Worm (Caenorhabditis elegans) whole organism, L4 larva: ENCODE measurements around the gene F21D5.5.

Source experiments
- F49E8.2 ChIP-seq: sonication (generic microtip); optimal IDR thresholded peaks from 2 replicates; lab custom pipeline; 2016; ENCODE audit warnings: missing compliant biosample characterization, mild to moderate bottlenecking, missing genetic modification characterization, borderline replicate concordance
- R02D3.7 ChIP-seq: fragments of 150-350 bp; sonication (generic microtip); optimal IDR thresholded peaks from 3 replicates; lab custom pipeline; 2014; ENCODE audit warnings: missing biosample characterization, missing genetic modification characterization
- T20F7.1 ChIP-seq: fragments of 200-800 bp; sonication (Bioruptor generic); optimal IDR thresholded peaks from 2 replicates; lab custom pipeline; 2018; ENCODE audit warnings: mild to moderate bottlenecking, missing genetic modification characterization, missing compliant biosample characterization
- Y105C5A.15 ChIP-seq: fragments of 200-800 bp; sonication (Bioruptor generic); IDR thresholded peaks from 2 replicates; pipeline ENCODE4 v1.3.6; 2022; ENCODE audit warnings: missing genetic modification characterization, missing compliant biosample characterization
- Y75B8A.6 ChIP-seq: fragments of 200-800 bp; sonication (Bioruptor generic); IDR thresholded peaks from 2 replicates; pipeline ENCODE4 v1.3.6; 2022; ENCODE audit warnings: missing genetic modification reagents, missing genetic modification characterization, missing compliant biosample characterization
- ZK546.5 ChIP-seq, 2 experiments: sonication (generic microtip); optimal IDR thresholded peaks; 2 replicates each; lab custom pipeline; 2017; ENCODE audit warnings: missing biosample characterization in 2 of 2, missing genetic modification characterization in 2 of 2
- ama-1 ChIP-seq: fragments of 150-350 bp; optimal IDR thresholded peaks from 2 replicates; lab custom pipeline; 2014; ENCODE audit warnings: inconsistent platforms, mixed read lengths
- arid-1 ChIP-seq: fragments of 200-800 bp; sonication (Bioruptor generic); conservative IDR thresholded peaks from 2 replicates; pipeline ENCODE4 v1.3.6; 2022; ENCODE audit warnings: missing genetic modification reagents, missing genetic modification characterization, missing compliant biosample characterization
- attf-4 ChIP-seq: sonication (generic microtip); optimal IDR thresholded peaks from 3 replicates; lab custom pipeline; 2017; ENCODE audit warnings: missing biosample characterization, missing genetic modification characterization
- ceh-20 ChIP-seq: fragments of 200-800 bp; sonication (Bioruptor generic); IDR thresholded peaks from 2 replicates; pipeline ENCODE4 v1.3.6; 2022; ENCODE audit warnings: missing genetic modification reagents, missing genetic modification characterization, missing compliant biosample characterization
- ceh-28 ChIP-seq: fragments of 150-350 bp; optimal IDR thresholded peaks from 2 replicates; lab custom pipeline; 2014; ENCODE audit warnings: missing biosample characterization, missing genetic modification reagents, missing genetic modification characterization
- ceh-44 ChIP-seq: fragments of 200-800 bp; sonication (Bioruptor generic); IDR thresholded peaks from 2 replicates; pipeline ENCODE4 v1.3.6; 2022; ENCODE audit warnings: missing genetic modification reagents, missing genetic modification characterization, missing compliant biosample characterization
- cey-2 ChIP-seq: sonication (generic microtip); optimal IDR thresholded peaks from 3 replicates; lab custom pipeline; 2017; ENCODE audit warnings: missing genetic modification characterization, mild to moderate bottlenecking, missing compliant biosample characterization, antibody characterized with exemption, borderline replicate concordance; ENCODE audit not compliant: insufficient read depth
- ctbp-1 ChIP-seq: fragments of 200-800 bp; sonication (Bioruptor generic); IDR thresholded peaks from 2 replicates; pipeline ENCODE4 v1.3.6; 2022; ENCODE audit warnings: missing genetic modification reagents, missing genetic modification characterization, missing compliant biosample characterization
- daf-12 ChIP-seq: fragments of 150-350 bp; optimal IDR thresholded peaks from 2 replicates; lab custom pipeline; 2014; ENCODE audit warnings: missing biosample characterization, missing genetic modification reagents, missing genetic modification characterization
- daf-16 ChIP-seq, 3 experiments: sonication (generic microtip); optimal IDR thresholded peaks; 2 replicates each; lab custom pipeline; 2016 to 2017; ENCODE audit warnings: missing genetic modification characterization in 3 of 3, missing genetic modification reagents in 3 of 3, mild to moderate bottlenecking in 2 of 3, missing compliant biosample characterization in 2 of 3, missing biosample characterization in 1 of 3, moderate library complexity in 1 of 3
- daf-19 ChIP-seq: fragments of 200-800 bp; sonication (Bioruptor generic); conservative IDR thresholded peaks from 2 replicates; pipeline ENCODE4 v1.3.6; 2022; ENCODE audit warnings: missing genetic modification characterization, missing compliant biosample characterization
- dmd-6 ChIP-seq: fragments of 200-800 bp; sonication (Bioruptor generic); IDR thresholded peaks from 2 replicates; pipeline ENCODE4 v1.3.6; 2022; ENCODE audit warnings: missing genetic modification reagents, missing genetic modification characterization, missing compliant biosample characterization
- dmd-8 ChIP-seq: fragments of 200-800 bp; sonication (Bioruptor generic); IDR thresholded peaks from 2 replicates; pipeline ENCODE4 v1.3.6; 2022; ENCODE audit warnings: missing genetic modification characterization, missing compliant biosample characterization
- dmd-9 ChIP-seq: fragments of 200-800 bp; sonication (Bioruptor generic); IDR thresholded peaks from 2 replicates; pipeline ENCODE4 v1.3.6; 2022; ENCODE audit warnings: missing genetic modification reagents, missing genetic modification characterization, missing compliant biosample characterization
- egl-43 ChIP-seq: fragments of 200-800 bp; sonication (Bioruptor generic); IDR thresholded peaks from 2 replicates; pipeline ENCODE4 v1.3.6; 2022; ENCODE audit warnings: missing genetic modification reagents, missing genetic modification characterization, missing compliant biosample characterization
- gei-8 ChIP-seq: fragments of 200-800 bp; sonication (Bioruptor generic); optimal IDR thresholded peaks from 2 replicates; lab custom pipeline; 2018; ENCODE audit warnings: mild to moderate bottlenecking, missing genetic modification characterization, missing compliant biosample characterization
- hlh-11 ChIP-seq: fragments of 200-800 bp; sonication (Bioruptor generic); optimal IDR thresholded peaks from 2 replicates; lab custom pipeline; 2018; ENCODE audit warnings: mild to moderate bottlenecking, missing genetic modification characterization, missing compliant biosample characterization
- hlh-30 ChIP-seq: sonication (generic microtip); optimal IDR thresholded peaks from 2 replicates; lab custom pipeline; 2017; ENCODE audit warnings: antibody characterized with exemption, mild to moderate bottlenecking, missing genetic modification characterization, missing compliant biosample characterization; ENCODE audit not compliant: insufficient read depth
- lin-15B ChIP-seq: fragments of 150-350 bp; sonication (generic microtip); optimal IDR thresholded peaks from 3 replicates; lab custom pipeline; 2014; ENCODE audit warnings: missing biosample characterization, missing genetic modification characterization
- lin-29 ChIP-seq: fragments of 200-800 bp; sonication (Bioruptor generic); IDR thresholded peaks from 2 replicates; pipeline ENCODE4 v1.3.6; 2022; ENCODE audit warnings: missing genetic modification reagents, missing genetic modification characterization, missing compliant biosample characterization
- lin-38 ChIP-seq: fragments of 200-800 bp; sonication (Bioruptor generic); IDR thresholded peaks from 2 replicates; pipeline ENCODE4 v1.3.6; 2022; ENCODE audit warnings: missing genetic modification reagents, missing genetic modification characterization, missing compliant biosample characterization
- lir-3 ChIP-seq: sonication (generic microtip); optimal IDR thresholded peaks from 2 replicates; lab custom pipeline; 2016; ENCODE audit warnings: mild to moderate bottlenecking, missing genetic modification characterization, missing compliant biosample characterization
- madf-9 ChIP-seq: fragments of 200-800 bp; sonication (Bioruptor generic); conservative IDR thresholded peaks from 2 replicates; pipeline ENCODE4 v1.3.6; 2022; ENCODE audit warnings: missing genetic modification reagents, missing genetic modification characterization, missing compliant biosample characterization
- mdt-29 ChIP-seq: fragments of 200-800 bp; sonication (Bioruptor generic); IDR thresholded peaks from 2 replicates; pipeline ENCODE4 v1.3.6; 2022; ENCODE audit warnings: missing genetic modification reagents, missing genetic modification characterization, missing compliant biosample characterization
- mxl-3 ChIP-seq: fragments of 200-800 bp; sonication (Bioruptor generic); optimal IDR thresholded peaks from 2 replicates; lab custom pipeline; 2018; ENCODE audit warnings: mild to moderate bottlenecking, missing genetic modification characterization, missing compliant biosample characterization
- nhr-102 ChIP-seq: sonication (generic microtip); optimal IDR thresholded peaks from 2 replicates; lab custom pipeline; 2016; ENCODE audit warnings: mild to moderate bottlenecking, missing genetic modification characterization, moderate library complexity, missing compliant biosample characterization
- nhr-11 ChIP-seq: fragments of 150-350 bp; optimal IDR thresholded peaks from 2 replicates; lab custom pipeline; 2014; ENCODE audit warnings: missing biosample characterization, missing genetic modification characterization
- nhr-28 ChIP-seq: fragments of 150-350 bp; optimal IDR thresholded peaks from 2 replicates; lab custom pipeline; 2014; ENCODE audit warnings: missing biosample characterization, missing genetic modification characterization
- nhr-6 ChIP-seq: fragments of 150-350 bp; optimal IDR thresholded peaks from 2 replicates; lab custom pipeline; 2014; ENCODE audit warnings: missing biosample characterization, missing genetic modification characterization
- nhr-76 ChIP-seq: fragments of 150-350 bp; optimal IDR thresholded peaks from 2 replicates; lab custom pipeline; 2014; ENCODE audit warnings: missing biosample characterization, missing genetic modification characterization
- nhr-77 ChIP-seq: fragments of 150-350 bp; optimal IDR thresholded peaks from 2 replicates; lab custom pipeline; 2014; ENCODE audit warnings: missing biosample characterization, missing genetic modification characterization
- pha-4 ChIP-seq, 2 experiments: fragments of 150-350 bp in 1 of 2; fragments of 200-800 bp in 1 of 2; sonication (Bioruptor generic) in 1 of 2; IDR thresholded peaks in 1 of 2; optimal IDR thresholded peaks in 1 of 2; 2 replicates each; pipeline versions ENCODE4 v1.3.6 to Lab custom; 2014 to 2022; ENCODE audit warnings: missing genetic modification characterization in 2 of 2, missing genetic modification reagents in 2 of 2, missing biosample characterization in 1 of 2, missing compliant biosample characterization in 1 of 2
- pqm-1 ChIP-seq: sonication (generic microtip); optimal IDR thresholded peaks from 2 replicates; lab custom pipeline; 2017; ENCODE audit warnings: missing biosample characterization, missing genetic modification characterization
- rbr-2 ChIP-seq: sonication (generic microtip); optimal IDR thresholded peaks from 2 replicates; lab custom pipeline; 2016; ENCODE audit warnings: missing genotype, missing genetic modification characterization, missing compliant biosample characterization
- sdz-12 ChIP-seq: fragments of 200-800 bp; sonication (Bioruptor generic); optimal IDR thresholded peaks from 2 replicates; lab custom pipeline; 2018; ENCODE audit warnings: mild to moderate bottlenecking, missing genetic modification characterization, missing compliant biosample characterization
- snpc-1.2 ChIP-seq: fragments of 200-800 bp; sonication (Bioruptor generic); IDR thresholded peaks from 2 replicates; pipeline ENCODE4 v1.3.6; 2022; ENCODE audit warnings: missing genetic modification reagents, missing genetic modification characterization, missing compliant biosample characterization
- spr-1 ChIP-seq: sonication (generic microtip); optimal IDR thresholded peaks from 2 replicates; lab custom pipeline; 2016; ENCODE audit warnings: mild to moderate bottlenecking, missing genetic modification characterization, missing compliant biosample characterization
- unc-130 ChIP-seq: sonication (generic microtip); optimal IDR thresholded peaks from 2 replicates; lab custom pipeline; 2016; ENCODE audit warnings: missing genetic modification reagents, missing genetic modification characterization, missing compliant biosample characterization
- unc-62 ChIP-seq, 3 experiments: fragments of 150-350 bp in 1 of 3; sonication (generic microtip); optimal IDR thresholded peaks in 2 of 3; peaks in 1 of 3; 1 replicate in 1 of 3; 2 replicates in 2 of 3; lab custom pipeline; 2014 to 2017; ENCODE audit warnings: missing biosample characterization in 3 of 3, missing genetic modification characterization in 3 of 3, missing genetic modification reagents in 3 of 3, missing genotype in 1 of 3
- zip-11 ChIP-seq: fragments of 200-800 bp; sonication (Bioruptor generic); IDR thresholded peaks from 2 replicates; pipeline ENCODE4 v1.3.6; 2022; ENCODE audit warnings: missing genetic modification characterization, missing compliant biosample characterization
- zip-2 ChIP-seq: fragments of 150-350 bp; optimal IDR thresholded peaks from 2 replicates; lab custom pipeline; 2014; ENCODE audit warnings: missing biosample characterization, missing genetic modification characterization
- ztf-7 ChIP-seq: fragments of 150-350 bp; optimal IDR thresholded peaks from 2 replicates; lab custom pipeline; 2014; ENCODE audit warnings: missing biosample characterization, missing genetic modification characterization

Gene F21D5.5

ce11 chrIV:8728122-8728521, 11.1 kb downstream of the F21D5.5 start, which contains the start of gene otub-3:
otub-3 (plus strand) TSS chrIV:8728177.
- TF ChIP-seq F49E8.2 (tag; lab: Kevin White, UChicago) (peak; percentile 15), mdt-29 (GFP tag; lab: Robert Waterston, UW) (no peak), lir-3 (tag; lab: Kevin White, UChicago) (no peak)

- TF ChIP-seq snpc-1.2 (GFP tag; lab: Robert Waterston, UW): no peak
- TF ChIP-seq mdt-29 (GFP tag; lab: Robert Waterston, UW): no peak
- TF ChIP-seq T20F7.1 (GFP tag; lab: Kevin White, UChicago): peak; percentile 84
- no peak for TF ChIP-seq nhr-102 (tag; lab: Kevin White, UChicago)
- no peak for TF ChIP-seq mxl-3
- peak; percentile 15 for TF ChIP-seq R02D3.7
- no peak for TF ChIP-seq egl-43 (GFP tag; lab: Robert Waterston, UW)
- TF ChIP-seq nhr-28 (tag; lab: Kevin White, UChicago): peak; percentile 64
- TF ChIP-seq nhr-77: no peak
- TF ChIP-seq ZK546.5 (tag; optimal IDR thresholded peaks at IDR 0.05; lab: Kevin White, UChicago): no peak
- no peak for TF ChIP-seq zip-2 (tag; lab: Kevin White, UChicago)
- no peak for TF ChIP-seq daf-12 (tag; lab: Kevin White, UChicago)
- no peak for TF ChIP-seq daf-19 (GFP tag; lab: Robert Waterston, UW)
- TF ChIP-seq ceh-44: no peak
- no peak for TF ChIP-seq dmd-9
- TF ChIP-seq dmd-8 (GFP tag; lab: Robert Waterston, UW): no peak
- no peak for TF ChIP-seq pha-4 (GFP tag; IDR thresholded peaks at IDR 0.05; lab: Robert Waterston, UW)
- no peak for TF ChIP-seq pha-4 (tag; optimal IDR thresholded peaks at IDR 0.05; lab: Kevin White, UChicago)
- peak; percentile 22 for TF ChIP-seq hlh-11 (tag; lab: Kevin White, UChicago)
- TF ChIP-seq ztf-7 (tag; lab: Kevin White, UChicago): no peak
- no peak for TF ChIP-seq nhr-6
- no peak for TF ChIP-seq Y105C5A.15 (GFP tag; lab: Robert Waterston, UW)
- no peak for TF ChIP-seq dmd-6 (GFP tag; lab: Robert Waterston, UW)
- no peak for TF ChIP-seq lin-29 (GFP tag; lab: Robert Waterston, UW)
- no peak for TF ChIP-seq hlh-30
- no peak for TF ChIP-seq Y75B8A.6 (GFP tag; lab: Robert Waterston, UW)
- TF ChIP-seq sdz-12: no peak
- no peak for TF ChIP-seq F49E8.2 (tag; lab: Kevin White, UChicago)
- TF ChIP-seq zip-11: no peak
- TF ChIP-seq lin-15B (tag; lab: Kevin White, UChicago): no peak
- TF ChIP-seq cey-2 (tag; lab: Kevin White, UChicago): no peak
- TF ChIP-seq spr-1 (tag; lab: Kevin White, UChicago): no peak
- TF ChIP-seq daf-16 (GFP tag; optimal IDR thresholded peaks at IDR 0.05; lab: Kevin White, UChicago): no peak
- peak; percentile 77 for TF ChIP-seq daf-16 (tag; optimal IDR thresholded peaks at IDR 0.05; lab: Kevin White, UChicago)
- TF ChIP-seq ama-1: no peak
- TF ChIP-seq rbr-2 (tag; lab: Kevin White, UChicago): no peak
- no peak for TF ChIP-seq gei-8 (GFP tag; lab: Kevin White, UChicago)
- TF ChIP-seq nhr-11 (tag; lab: Kevin White, UChicago): no peak
- TF ChIP-seq unc-62 (GFP tag; optimal IDR thresholded peaks at IDR 0.05 in 1 of 2; lab: Kevin White, UChicago): no peak
- no peak for TF ChIP-seq unc-62 (tag; optimal IDR thresholded peaks at IDR 0.05; lab: Kevin White, UChicago)
- no peak for TF ChIP-seq lin-38 (GFP tag; lab: Robert Waterston, UW)
- TF ChIP-seq ceh-28 (tag; lab: Kevin White, UChicago): no peak
- TF ChIP-seq unc-130: no peak
- no peak for TF ChIP-seq ceh-20 (GFP tag; lab: Robert Waterston, UW)
- TF ChIP-seq arid-1 (GFP tag; lab: Robert Waterston, UW): no peak
- TF ChIP-seq madf-9 (GFP tag; lab: Robert Waterston, UW): no peak
- no peak for TF ChIP-seq attf-4 (tag; lab: Kevin White, UChicago)
- TF ChIP-seq pqm-1: peak; percentile 63
- TF ChIP-seq nhr-76: no peak
- TF ChIP-seq ctbp-1 (GFP tag; lab: Robert Waterston, UW): no peak
Observed at ce11 chrIV:8725345-8725744, 13.8 kb downstream of the F21D5.5 start, which contains the start of gene pgm-3. pgm-3 (plus strand) TSS chrIV:8725722.
